Fruit fly (Drosophila melanogaster) Kc167 (cell line): Measurements from ENCODE around the gene Tm1.

Experiments used
- Myc ChIP-seq: fragments of >200 bp; optimal IDR thresholded peaks from 2 replicates; lab custom pipeline; 2017; ENCODE audit warnings: missing external identifiers
- Sin3A ChIP-seq: fragments of >200 bp; optimal IDR thresholded peaks from 2 replicates; lab custom pipeline; 2018; ENCODE audit warnings: missing external identifiers
- h ChIP-seq: fragments of >200 bp; optimal IDR thresholded peaks from 3 replicates; lab custom pipeline; 2018; ENCODE audit warnings: missing external identifiers
- insv ChIP-seq: fragments of >200 bp; optimal IDR thresholded peaks from 3 replicates; lab custom pipeline; 2018; ENCODE audit warnings: missing external identifiers
- psq ChIP-seq: fragments of >200 bp; optimal IDR thresholded peaks from 2 replicates; lab custom pipeline; 2017; ENCODE audit warnings: missing external identifiers
- ttk ChIP-seq: sonication (Bioruptor generic); optimal IDR thresholded peaks from 2 replicates; lab custom pipeline; 2017; ENCODE audit warnings: missing external identifiers

The Tm1 gene

DNA sequence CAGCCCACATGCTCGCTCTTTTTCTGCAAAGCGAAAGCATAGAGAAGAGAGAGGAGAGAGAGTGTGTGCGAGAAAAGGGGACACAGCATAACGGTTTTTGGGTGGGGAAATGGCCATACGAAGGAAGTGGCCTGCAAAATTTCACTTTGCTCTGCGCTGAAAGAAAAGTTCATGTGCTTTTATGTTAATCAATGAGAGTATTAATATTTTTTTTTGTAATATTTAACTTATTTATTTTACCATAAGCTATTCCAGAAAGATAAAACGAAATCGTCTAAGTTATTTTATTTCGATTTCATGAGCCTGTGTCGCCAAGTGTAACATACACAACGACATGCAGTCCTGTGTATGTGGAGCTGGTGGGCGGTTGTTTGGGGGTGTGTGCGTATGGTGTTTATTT, 27.6 kb upstream of the Tm1 start:
- no peak for TF ChIP-seq h (lab: Kevin White, UChicago)
- TF ChIP-seq ttk (lab: Kevin White, UChicago) = no peak
- no peak for TF ChIP-seq psq (lab: Kevin White, UChicago)
- no peak for TF ChIP-seq insv (lab: Kevin White, UChicago)
- TF ChIP-seq Sin3A (lab: Kevin White, UChicago) = no peak
- TF ChIP-seq Myc (lab: Kevin White, UChicago) = no peak

DNA sequence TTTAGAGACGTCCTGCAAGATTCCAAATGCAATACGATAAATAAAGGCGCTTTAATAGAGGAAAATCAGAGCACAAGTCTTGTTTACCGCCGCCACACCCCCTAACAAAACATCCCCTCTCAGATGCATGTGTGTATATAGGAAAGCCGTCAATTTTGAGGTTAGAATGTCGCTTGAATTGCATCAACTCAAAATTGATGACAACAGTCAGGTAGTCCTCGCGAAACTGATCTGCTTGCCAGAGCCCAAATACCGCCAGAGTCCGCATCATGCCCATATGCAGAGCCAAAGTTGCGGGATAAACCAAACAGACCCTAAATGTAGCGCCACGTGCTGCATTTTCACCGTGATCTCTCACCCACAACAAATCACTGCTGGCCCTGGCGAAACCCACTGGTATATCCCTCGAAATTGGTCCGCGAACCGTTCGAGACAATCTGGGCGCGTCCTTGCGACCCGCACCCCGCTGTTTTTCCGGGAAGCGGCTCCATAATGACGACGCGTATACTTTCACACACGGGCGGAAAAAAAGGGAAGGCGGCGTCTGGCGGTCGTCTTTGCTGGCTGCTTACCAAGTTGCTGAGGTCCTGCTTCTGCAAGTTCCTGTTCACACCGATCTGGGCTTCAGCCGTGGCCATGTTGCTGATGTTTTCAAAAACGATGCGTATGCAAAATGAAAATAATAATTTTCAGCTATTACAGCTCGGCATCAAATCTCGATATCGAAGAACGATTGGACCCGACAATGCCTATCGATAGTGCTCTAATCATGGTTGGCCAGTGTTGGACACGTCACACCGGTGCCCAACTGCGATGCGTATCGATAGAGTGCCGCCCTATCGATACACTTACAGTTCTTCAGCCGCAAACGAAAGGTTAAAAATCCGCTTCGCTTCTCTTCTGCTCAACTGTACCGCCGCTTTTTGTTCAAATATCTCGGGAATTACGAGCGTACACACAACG, 15.0 kb upstream of the Tm1 start, which contains the start of the genes eIF2gamma and Set:
eIF2gamma (minus strand) TSS at position 749 of the 963 bp plus-strand sequence.
Set (plus strand) TSS at position 843 of the 963 bp plus-strand sequence.
- TF ChIP-seq h (lab: Kevin White, UChicago) (no peak), insv (lab: Kevin White, UChicago) (no peak), Myc (lab: Kevin White, UChicago) (no peak), ttk (lab: Kevin White, UChicago) (no peak), Sin3A (lab: Kevin White, UChicago) (no peak)

DNA sequence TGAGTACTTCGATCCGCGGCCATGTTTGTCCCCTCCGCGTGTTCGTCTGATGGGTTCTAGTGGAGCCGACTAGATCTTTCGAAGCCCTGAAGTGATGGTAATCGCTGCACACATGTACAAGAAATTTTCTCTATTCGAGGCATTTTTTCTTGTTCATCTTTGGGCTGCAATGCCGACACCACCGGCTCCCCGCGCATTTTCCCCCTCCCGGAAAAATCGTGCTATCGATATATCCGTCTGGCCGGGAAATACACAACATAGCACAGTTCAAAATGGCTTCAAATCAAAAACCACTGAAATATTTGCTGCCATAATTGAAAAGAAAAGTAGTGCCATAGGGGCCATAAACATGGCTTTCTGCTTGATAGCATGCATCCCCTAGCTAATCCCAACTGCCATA, 14.1 kb upstream of the Tm1 start:
- TF ChIP-seq ttk (lab: Kevin White, UChicago) = no peak
- no peak for TF ChIP-seq insv (lab: Kevin White, UChicago)
- TF ChIP-seq Sin3A (lab: Kevin White, UChicago) = no peak
- no peak for TF ChIP-seq h (lab: Kevin White, UChicago)
- no peak for TF ChIP-seq psq (lab: Kevin White, UChicago)
- TF ChIP-seq Myc (lab: Kevin White, UChicago) = no peak

DNA sequence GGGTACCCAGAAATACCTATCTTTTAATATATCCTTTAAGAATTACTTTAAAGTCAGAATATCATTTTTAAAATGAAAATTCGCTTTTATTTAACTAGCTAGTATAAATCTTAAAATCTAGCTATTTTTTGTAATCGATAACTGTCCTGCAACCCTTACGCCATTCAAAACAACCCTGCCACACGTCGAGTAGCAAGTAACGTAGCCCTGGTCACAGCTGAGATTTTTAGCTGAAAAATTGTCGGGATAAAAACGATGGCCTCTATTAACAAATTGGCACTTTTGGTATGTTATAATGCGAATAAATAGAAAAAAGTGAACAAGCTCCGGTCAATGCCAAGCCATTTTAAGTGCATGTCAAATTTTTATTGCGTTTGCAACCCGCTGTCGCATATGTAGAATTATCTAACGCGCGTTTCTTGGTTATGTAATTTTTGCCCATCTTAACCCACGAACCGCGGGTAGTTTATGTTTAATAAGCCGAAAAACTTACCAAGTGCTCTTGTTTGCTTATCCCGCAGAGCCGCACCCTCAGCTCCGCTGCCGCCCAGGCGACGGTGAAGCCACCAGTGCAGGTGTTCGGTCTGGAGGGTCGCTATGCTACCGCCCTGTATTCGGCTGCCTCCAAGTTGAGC, 12.5 kb upstream of the Tm1 start, which contains the start of gene ATPsynO:
ATPsynO (plus strand) TSS at position 186 of the 635 bp plus-strand sequence.
- no peak for TF ChIP-seq insv (lab: Kevin White, UChicago)
- TF ChIP-seq Myc (lab: Kevin White, UChicago) = no peak
- TF ChIP-seq ttk (lab: Kevin White, UChicago) = no peak
- TF ChIP-seq Sin3A (lab: Kevin White, UChicago) = no peak
- TF ChIP-seq psq (lab: Kevin White, UChicago) = no peak
- TF ChIP-seq h (lab: Kevin White, UChicago) = no peak

DNA sequence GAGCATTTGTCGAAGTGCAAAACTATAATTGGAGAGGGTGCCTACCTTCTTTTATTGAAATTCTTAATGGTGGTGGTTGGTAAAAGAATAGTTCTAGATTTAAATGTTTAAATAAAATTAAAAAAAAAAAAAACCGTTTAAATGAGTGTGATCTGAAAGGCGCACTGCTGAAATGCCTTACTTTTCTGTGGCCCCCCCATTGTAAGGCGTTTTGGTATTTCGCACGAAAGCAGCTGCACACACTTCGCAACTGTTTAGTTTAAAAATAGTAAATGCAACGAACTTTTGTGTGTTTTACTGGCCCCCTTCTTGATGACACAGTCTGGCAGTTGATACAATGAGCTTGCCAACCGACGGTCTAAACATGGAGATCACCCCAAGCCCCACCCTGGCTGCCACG, 9.6 kb upstream of the Tm1 start, which contains the start of the genes CG14864 and Zip88E:
CG14864 (minus strand) TSS at position 113 of the 400 bp plus-strand sequence.
Zip88E (plus strand) TSS at position 237 of the 400 bp plus-strand sequence.
- TF ChIP-seq h (lab: Kevin White, UChicago) (no peak), insv (lab: Kevin White, UChicago) (no peak), psq (lab: Kevin White, UChicago) (no peak), ttk (lab: Kevin White, UChicago) (no peak), Sin3A (lab: Kevin White, UChicago) (no peak), Myc (lab: Kevin White, UChicago) (no peak)

DNA sequence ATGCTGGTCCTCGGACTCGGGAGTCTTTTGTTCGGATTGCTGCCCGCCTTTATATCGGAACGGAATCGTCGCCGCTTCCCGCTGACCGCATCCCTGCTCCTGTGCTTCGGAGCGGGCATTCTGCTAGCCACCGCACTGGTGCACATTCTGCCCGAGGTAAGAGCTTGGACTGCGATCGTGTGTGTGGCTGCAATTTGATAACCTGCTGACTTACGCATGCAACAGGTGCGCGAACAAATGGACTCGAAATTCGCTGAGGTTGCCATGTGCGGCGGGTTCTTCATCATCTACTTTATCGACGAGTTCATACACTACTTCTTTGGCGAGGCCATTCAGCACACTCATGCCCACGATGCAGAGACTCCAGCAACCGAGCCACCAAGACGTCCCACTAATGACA, 9.2 kb upstream of the Tm1 start:
- TF ChIP-seq Myc (lab: Kevin White, UChicago) (no peak), h (lab: Kevin White, UChicago) (no peak), Sin3A (lab: Kevin White, UChicago) (no peak), ttk (lab: Kevin White, UChicago) (no peak), psq (lab: Kevin White, UChicago) (no peak), insv (lab: Kevin White, UChicago) (no peak)

DNA sequence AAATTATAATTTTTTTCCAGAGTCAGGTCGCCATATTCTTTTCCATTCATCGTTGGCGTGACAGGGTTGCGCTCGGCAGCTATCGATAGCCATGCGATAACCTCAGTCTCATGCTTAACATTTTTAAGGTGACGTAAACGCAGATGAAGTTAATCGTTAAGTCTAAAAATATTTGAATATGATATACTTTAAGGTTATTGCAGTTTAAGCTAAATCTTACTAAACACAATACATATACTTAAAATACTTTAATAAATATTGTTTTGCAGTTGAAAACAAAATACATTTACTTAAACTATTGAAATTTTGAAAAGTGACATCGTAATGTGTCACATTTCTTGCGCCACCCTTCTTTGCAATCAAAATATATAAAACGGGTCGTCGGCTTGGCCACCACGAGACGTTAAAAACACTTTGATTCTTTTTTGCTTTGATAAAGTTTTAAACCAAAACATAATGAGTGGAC, 2.8 kb upstream of the Tm1 start, which contains the start of the genes Cp190 and CG4338:
Cp190 (minus strand) TSS at position 84 of the 466 bp plus-strand sequence.
CG4338 (plus strand) TSS at position 365 of the 466 bp plus-strand sequence.
- TF ChIP-seq Myc (lab: Kevin White, UChicago) (no peak), ttk (lab: Kevin White, UChicago) (no peak), psq (lab: Kevin White, UChicago) (no peak), h (lab: Kevin White, UChicago) (no peak), insv (lab: Kevin White, UChicago) (no peak), Sin3A (lab: Kevin White, UChicago) (no peak)

DNA sequence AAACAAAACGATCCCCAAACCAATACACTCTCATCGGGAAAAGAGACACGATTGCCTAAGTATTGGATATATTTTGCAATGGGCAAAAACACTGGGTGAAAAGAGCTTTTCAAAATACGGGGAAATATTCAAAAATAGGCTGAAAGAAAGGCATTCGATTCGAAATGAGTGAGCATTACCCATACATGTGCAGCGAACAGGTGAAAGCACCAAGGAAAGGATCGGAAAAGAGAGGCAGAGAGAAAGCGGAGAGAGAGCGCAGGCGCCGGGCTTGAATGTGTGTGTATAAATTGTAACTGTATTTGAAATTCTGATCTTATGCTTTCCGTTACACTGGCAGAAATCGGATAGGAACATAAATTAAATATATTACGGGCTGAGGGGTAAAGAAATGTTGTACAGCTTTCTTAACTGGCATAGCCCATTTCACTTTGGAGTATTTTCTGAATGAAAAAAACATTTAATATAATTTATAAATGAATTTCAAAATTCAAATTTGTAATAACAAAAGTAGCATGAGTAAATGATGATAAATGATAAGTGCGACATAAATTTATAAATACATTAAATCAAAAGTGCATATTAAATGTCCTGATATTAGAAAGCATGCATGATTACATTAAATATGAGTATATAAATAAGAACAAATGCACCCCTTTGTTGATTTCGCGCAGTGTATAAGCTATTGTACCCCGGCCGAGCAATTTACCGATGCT, 2.8 kb downstream of the Tm1 start:
- TF ChIP-seq ttk (lab: Kevin White, UChicago) (no peak), Sin3A (lab: Kevin White, UChicago) (no peak), h (lab: Kevin White, UChicago) (no peak), insv (lab: Kevin White, UChicago) (no peak)

DNA sequence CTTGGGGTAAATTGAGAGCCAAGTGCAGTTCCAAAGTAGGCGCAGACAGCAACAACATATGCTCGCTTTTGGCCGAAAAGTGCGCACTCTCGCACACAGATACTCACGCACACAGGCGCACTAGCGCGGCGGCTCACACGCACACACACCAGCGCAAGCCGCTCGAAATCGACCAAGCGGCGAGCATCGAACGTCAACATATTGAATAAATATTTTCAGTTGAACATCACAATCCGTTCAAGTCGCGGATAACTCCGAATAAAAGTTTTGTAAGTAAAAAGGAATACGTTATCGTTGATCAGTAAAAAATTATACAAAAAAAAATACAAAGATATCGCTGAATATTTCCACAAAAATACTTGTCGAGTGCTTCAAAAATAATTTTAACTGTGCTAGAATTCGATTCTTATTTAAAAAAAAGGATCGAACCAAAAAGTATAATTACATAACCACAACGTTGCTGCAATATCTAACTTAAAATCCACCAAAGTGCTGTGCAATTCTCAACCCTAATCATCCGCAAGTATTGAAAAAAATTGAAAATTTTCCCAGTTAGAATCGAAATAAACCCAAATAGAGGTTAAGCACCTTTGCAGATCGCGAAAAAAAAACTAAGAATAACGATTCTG, 3.4 kb downstream of the Tm1 start:
- no peak for TF ChIP-seq h (lab: Kevin White, UChicago)
- no peak for TF ChIP-seq Myc (lab: Kevin White, UChicago)
- no peak for TF ChIP-seq insv (lab: Kevin White, UChicago)
- TF ChIP-seq psq (lab: Kevin White, UChicago) = no peak
- no peak for TF ChIP-seq ttk (lab: Kevin White, UChicago)
- TF ChIP-seq Sin3A (lab: Kevin White, UChicago) = no peak

DNA sequence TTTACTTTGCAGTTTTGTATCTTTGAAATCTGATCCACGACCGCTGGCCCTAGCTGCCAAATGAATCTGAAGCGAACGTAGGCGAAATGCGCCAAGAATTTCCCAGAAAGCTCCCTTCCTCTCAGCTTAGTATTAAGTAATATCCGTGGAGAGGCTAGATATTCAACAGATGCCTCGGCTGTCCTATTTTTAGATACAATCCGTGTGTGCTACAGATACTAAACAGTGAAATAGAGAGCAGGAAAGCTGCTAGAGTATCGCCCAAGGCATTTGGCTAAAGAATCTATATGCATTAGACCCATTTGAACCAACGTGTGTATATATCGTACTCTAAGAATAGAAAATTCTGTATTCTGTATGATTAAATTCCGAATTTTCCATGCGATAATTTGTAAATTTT, 4.3 kb downstream of the Tm1 start:
- TF ChIP-seq psq (lab: Kevin White, UChicago) (no peak), ttk (lab: Kevin White, UChicago) (no peak), insv (lab: Kevin White, UChicago) (no peak), Myc (lab: Kevin White, UChicago) (no peak), Sin3A (lab: Kevin White, UChicago) (no peak), h (lab: Kevin White, UChicago) (no peak)
